Worm (Caenorhabditis elegans): ENCODE results near the gene T27E7.1.

DNA sequence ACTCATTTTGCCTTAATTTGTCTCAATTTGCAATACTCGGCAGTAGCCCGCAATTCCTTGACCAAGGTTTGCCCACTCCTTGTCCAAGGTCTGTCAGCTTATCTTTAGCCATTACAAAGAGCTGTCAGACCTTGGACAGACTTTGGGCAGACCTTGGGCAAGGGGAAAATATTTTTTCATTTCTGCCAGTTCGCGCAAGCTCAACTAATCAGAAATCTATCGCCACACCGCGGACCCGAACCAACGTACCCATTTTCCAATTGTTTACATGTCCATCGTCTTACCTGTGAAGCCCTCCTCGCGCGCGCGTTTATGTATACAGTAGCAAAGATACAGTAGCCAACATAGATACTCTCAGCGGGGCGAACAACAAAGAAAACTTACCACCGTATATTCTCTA, 4.4 kb upstream of the T27E7.1 start:
- no peak for TF ChIP-seq cog-1 (tag; optimal IDR thresholded peaks at IDR 0.05)
- TF ChIP-seq flt-1 (GFP tag; IDR thresholded peaks at IDR 0.05), result no peak
- no peak for TF ChIP-seq ztf-23 (GFP tag; IDR thresholded peaks at IDR 0.05)
- no peak for TF ChIP-seq ref-1 (GFP tag; conservative IDR thresholded peaks at IDR 0.05)
- no peak for TF ChIP-seq klf-2 (GFP tag; conservative IDR thresholded peaks at IDR 0.05)
- no peak for TF ChIP-seq T22C8.4 (GFP tag; IDR thresholded peaks at IDR 0.05)
- no peak for TF ChIP-seq med-1 (GFP tag; optimal IDR thresholded peaks at IDR 0.05; ENCODE audit: insufficient read depth)
- TF ChIP-seq ztf-29 (GFP tag; IDR thresholded peaks at IDR 0.05), result no peak
- no peak for TF ChIP-seq tab-1 (GFP tag; IDR thresholded peaks at IDR 0.05)

All from whole organism, midembryonic.